Fruit fly (Drosophila melanogaster): Measurements from ENCODE around the gene Duox.

DNA sequence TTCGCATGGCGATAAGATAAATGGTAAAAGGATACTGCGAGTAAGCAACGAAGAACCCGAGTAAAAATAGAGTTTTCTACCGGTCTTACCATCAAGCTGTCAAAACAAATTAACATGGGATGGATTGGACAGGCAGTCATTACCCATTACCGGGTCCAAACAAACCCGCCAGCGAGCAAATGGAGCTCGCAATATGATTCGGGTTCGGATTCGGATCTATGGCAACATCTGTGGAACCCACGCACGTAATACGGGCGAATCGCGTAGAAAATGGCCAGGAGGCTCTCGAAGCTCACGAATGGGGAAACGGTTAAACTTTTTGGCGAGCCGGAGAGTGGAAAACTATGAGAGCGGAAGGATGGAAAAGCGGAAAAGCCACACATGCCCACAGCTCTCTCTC, 32.9 kb downstream of the Duox start:
- TF ChIP-seq CG8478 (optimal IDR thresholded peaks at IDR 0.05) (no peak), CTCF (optimal IDR thresholded peaks at IDR 0.05) (no peak)
